Worm (Caenorhabditis elegans) whole organism, midembryonic: Measurements from ENCODE around the gene plx-2.

Source experiments
- T22C8.4 ChIP-seq: fragments of 200-800 bp; sonication (Bioruptor generic); IDR thresholded peaks from 2 replicates; pipeline ENCODE4 v1.3.6; 2022; ENCODE audit warnings: missing genetic modification characterization, missing compliant biosample characterization
- flt-1 ChIP-seq: fragments of 200-800 bp; sonication (Bioruptor generic); IDR thresholded peaks from 2 replicates; pipeline ENCODE4 v1.3.6; 2022; ENCODE audit warnings: missing genetic modification characterization, missing compliant biosample characterization
- med-1 ChIP-seq: sonication (generic microtip); optimal IDR thresholded peaks from 2 replicates; lab custom pipeline; 2017; ENCODE audit warnings: missing genetic modification characterization, mild to moderate bottlenecking, missing compliant biosample characterization, antibody characterized with exemption, missing genetic modification reagents; ENCODE audit not compliant: insufficient read depth
- tab-1 ChIP-seq: fragments of 200-800 bp; sonication (Bioruptor generic); IDR thresholded peaks from 2 replicates; pipeline ENCODE4 v1.3.6; 2022; ENCODE audit warnings: missing genetic modification characterization, missing compliant biosample characterization
- ztf-29 ChIP-seq: fragments of 200-800 bp; sonication (Bioruptor generic); IDR thresholded peaks from 2 replicates; pipeline ENCODE4 v1.3.6; 2022; ENCODE audit warnings: missing genetic modification reagents, missing genetic modification characterization, missing compliant biosample characterization

DNA sequence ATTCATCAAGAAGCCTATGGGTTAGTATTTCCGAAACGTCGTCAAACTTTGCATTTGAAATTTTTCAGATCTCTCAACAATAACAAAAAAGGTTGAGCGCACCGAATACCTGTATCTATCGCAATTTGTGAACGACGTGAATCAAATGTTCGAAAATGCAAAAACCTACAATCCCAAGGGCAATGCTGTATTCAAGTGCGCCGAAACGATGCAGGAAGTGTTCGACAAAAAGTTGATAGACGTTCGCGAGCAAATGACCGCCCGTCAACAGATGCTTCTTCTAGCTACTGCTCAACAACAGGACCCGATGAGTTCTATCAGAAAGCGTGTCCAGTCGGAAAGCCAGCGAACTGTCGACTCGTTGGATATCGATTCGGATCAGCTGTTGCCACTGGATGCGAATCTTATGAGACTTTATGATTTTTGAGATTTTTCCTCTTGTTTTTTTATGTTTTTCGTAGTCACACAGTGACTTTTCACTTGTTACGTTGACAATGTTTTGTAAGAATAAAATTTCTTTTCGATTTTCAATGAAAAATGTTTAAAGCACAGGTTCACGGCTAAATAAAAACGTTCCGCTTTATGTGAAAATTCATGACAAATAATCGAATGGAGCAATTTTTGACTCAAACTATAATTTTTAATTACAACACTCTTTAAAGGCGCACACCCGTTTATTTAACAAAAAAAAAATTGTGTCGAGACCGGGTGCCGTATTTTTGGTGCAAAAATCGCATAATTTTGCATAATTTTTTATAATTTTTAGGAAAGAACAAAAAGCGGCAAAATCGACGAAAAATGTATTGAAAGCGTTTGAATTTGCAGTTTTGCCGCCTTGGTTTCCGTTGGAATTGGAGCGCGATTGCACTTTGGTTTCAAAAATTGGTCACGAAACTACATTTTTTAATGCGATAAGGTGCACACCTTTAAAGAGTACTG, 17.1 kb downstream of the plx-2 start:
- TF ChIP-seq T22C8.4 (GFP tag; lab: Robert Waterston, UW), result no peak
- TF ChIP-seq tab-1, result no peak
- no peak for TF ChIP-seq med-1 (GFP tag; lab: Kevin White, UChicago)
- peak; percentile 78 for TF ChIP-seq flt-1 (GFP tag; lab: Robert Waterston, UW)
- no peak for TF ChIP-seq ztf-29 (GFP tag; lab: Robert Waterston, UW)
